Worm (Caenorhabditis elegans) whole organism, L4/young adult: ENCODE results near the gene ddx-15.

Experiments used
- W03F9.2 ChIP-seq: fragments of 150-350 bp; optimal IDR thresholded peaks from 2 replicates; lab custom pipeline; 2014; ENCODE audit warnings: missing biosample characterization, missing genetic modification characterization
- him-1 ChIP-seq: sonication (generic microtip); optimal IDR thresholded peaks from 2 replicates; lab custom pipeline; 2016; ENCODE audit warnings: missing genotype, missing genetic modification reagents, missing genetic modification characterization, missing compliant biosample characterization

ce11 chrIII:5581049-5581448 lies 10.5 kb downstream of the ddx-15 start, which contains the start of gene F56D2.5:
- TF ChIP-seq him-1 (tag; lab: Kevin White, UChicago) (no peak), W03F9.2 (tag; lab: Kevin White, UChicago) (no peak)
